Fruit fly (Drosophila melanogaster) whole organism, embryonic: ENCODE data around the gene Sld5.

Experiments used
- CG10147 ChIP-seq: fragments of 200-800 bp; sonication (Bioruptor generic); optimal IDR thresholded peaks from 2 replicates; lab custom pipeline; 2019; ENCODE audit warnings: missing biosample characterization, mild to moderate bottlenecking, missing genetic modification characterization, moderate library complexity
- CG10543 ChIP-seq: fragments of 200-800 bp; sonication (Bioruptor generic); optimal IDR thresholded peaks from 3 replicates; lab custom pipeline; 2017; ENCODE audit warnings: missing biosample characterization, mild to moderate bottlenecking, missing genetic modification characterization, moderate library complexity
- CG11723 ChIP-seq: fragments of 200-800 bp; sonication (Bioruptor generic); optimal IDR thresholded peaks from 2 replicates; lab custom pipeline; 2017; ENCODE audit warnings: missing biosample characterization, mild to moderate bottlenecking, missing genetic modification characterization
- CG13123 ChIP-seq: fragments of 200-800 bp; sonication (Bioruptor generic); optimal IDR thresholded peaks from 2 replicates; lab custom pipeline; 2016; ENCODE audit warnings: missing biosample characterization, missing genetic modification characterization
- CG15479 ChIP-seq: fragments of 200-800 bp; sonication (Bioruptor generic); optimal IDR thresholded peaks from 3 replicates; lab custom pipeline; 2019; ENCODE audit warnings: missing biosample characterization, mild to moderate bottlenecking, missing genetic modification characterization, moderate library complexity
- CG15696 ChIP-seq: fragments of 200-800 bp; sonication (Bioruptor generic); optimal IDR thresholded peaks from 2 replicates; lab custom pipeline; 2019; ENCODE audit warnings: missing biosample characterization, mild to moderate bottlenecking, missing genetic modification characterization, moderate library complexity
- CG1602 ChIP-seq: fragments of 200-800 bp; sonication (Bioruptor generic); optimal IDR thresholded peaks from 3 replicates; lab custom pipeline; 2016; ENCODE audit warnings: missing biosample characterization, missing genetic modification characterization
- CG17328 ChIP-seq: fragments of 200-800 bp; sonication (Bioruptor generic); IDR thresholded peaks from 2 replicates; pipeline ENCODE4 v1.3.6; 2022; ENCODE audit warnings: missing biosample characterization, missing genetic modification characterization
- CG18476 ChIP-seq: fragments of 200-800 bp; sonication (Bioruptor generic); optimal IDR thresholded peaks from 2 replicates; lab custom pipeline; 2016; ENCODE audit warnings: missing biosample characterization, mild to moderate bottlenecking, missing genetic modification characterization
- CG2116 ChIP-seq: fragments of 200-800 bp; sonication (Bioruptor generic); optimal IDR thresholded peaks from 3 replicates; lab custom pipeline; 2018; ENCODE audit warnings: missing biosample characterization, mild to moderate bottlenecking, missing genetic modification characterization
- CG2875 ChIP-seq: fragments of 200-800 bp; sonication (Bioruptor generic); optimal IDR thresholded peaks from 2 replicates; lab custom pipeline; 2017; ENCODE audit warnings: missing biosample characterization, mild to moderate bottlenecking, missing genetic modification characterization, missing genetic modification reagents
- CG4424 ChIP-seq: fragments of 200-800 bp; sonication (Bioruptor generic); optimal IDR thresholded peaks from 3 replicates; lab custom pipeline; 2016; ENCODE audit warnings: missing biosample characterization, missing genetic modification characterization
- CG7357 ChIP-seq: fragments of 200-800 bp; sonication (Bioruptor generic); IDR thresholded peaks from 3 replicates; pipeline ENCODE4 v1.3.6; 2022; ENCODE audit warnings: missing biosample characterization, missing genetic modification characterization
- CG7786 ChIP-seq: fragments of 200-800 bp; sonication (Bioruptor generic); optimal IDR thresholded peaks from 2 replicates; lab custom pipeline; 2016; ENCODE audit warnings: missing biosample characterization, missing genetic modification characterization
- CG7928 ChIP-seq: fragments of 200-800 bp; sonication (Bioruptor generic); optimal IDR thresholded peaks from 2 replicates; lab custom pipeline; 2017; ENCODE audit warnings: missing biosample characterization, mild to moderate bottlenecking, missing genetic modification characterization
- CG8359 ChIP-seq: fragments of 200-800 bp; sonication (Bioruptor generic); optimal IDR thresholded peaks from 2 replicates; lab custom pipeline; 2017; ENCODE audit warnings: missing biosample characterization, mild to moderate bottlenecking, missing genetic modification characterization, borderline replicate concordance
- CG9932 ChIP-seq: fragments of 200-800 bp; sonication (Bioruptor generic); IDR thresholded peaks from 2 replicates; pipeline ENCODE4 v1.3.6; 2022; ENCODE audit warnings: missing biosample characterization, missing genetic modification characterization
- CkIIα-i1 ChIP-seq: fragments of 200-800 bp; sonication (Bioruptor generic); IDR thresholded peaks from 2 replicates; pipeline ENCODE4 v1.3.6; 2022; ENCODE audit warnings: missing biosample characterization, missing genetic modification characterization
- D19A ChIP-seq: fragments of 200-800 bp; optimal IDR thresholded peaks from 3 replicates; lab custom pipeline; 2019; ENCODE audit warnings: missing biosample characterization, mild to moderate bottlenecking, missing genetic modification characterization, moderate library complexity
- Deaf1 ChIP-seq: fragments of 200-800 bp; optimal IDR thresholded peaks from 3 replicates; lab custom pipeline; 2019; ENCODE audit warnings: missing biosample characterization, mild to moderate bottlenecking, missing genetic modification characterization, moderate library complexity
- Dp ChIP-seq: fragments of 200-800 bp; sonication (Bioruptor generic); optimal IDR thresholded peaks from 2 replicates; lab custom pipeline; 2018; ENCODE audit warnings: missing biosample characterization, mild to moderate bottlenecking, missing genetic modification characterization, moderate library complexity
- Gug ChIP-seq: fragments of 200-800 bp; sonication (Bioruptor generic); IDR thresholded peaks from 4 replicates; pipeline ENCODE4 v1.3.6; 2022; ENCODE audit warnings: missing biosample characterization, missing genetic modification characterization
- Hmx ChIP-seq: fragments of 200-800 bp; sonication (Bioruptor generic); optimal IDR thresholded peaks from 2 replicates; lab custom pipeline; 2016; ENCODE audit warnings: missing biosample characterization, missing genetic modification characterization
- Hsf ChIP-seq: fragments of 200-800 bp; sonication (Bioruptor generic); optimal IDR thresholded peaks from 3 replicates; lab custom pipeline; 2016; ENCODE audit warnings: missing biosample characterization, missing genetic modification characterization
- Max ChIP-seq: fragments of 200-800 bp; sonication (Bioruptor generic); optimal IDR thresholded peaks from 2 replicates; lab custom pipeline; 2016; ENCODE audit warnings: missing biosample characterization, mild to moderate bottlenecking, missing genetic modification characterization
- Nf-YA ChIP-seq: fragments of 200-800 bp; sonication (Bioruptor generic); IDR thresholded peaks from 2 replicates; pipeline ENCODE4 v1.3.6; 2022; ENCODE audit warnings: missing biosample characterization, missing genetic modification characterization
- Nf-YC ChIP-seq: fragments of 200-800 bp; optimal IDR thresholded peaks from 3 replicates; lab custom pipeline; 2019; ENCODE audit warnings: missing biosample characterization, mild to moderate bottlenecking, missing genetic modification characterization, moderate library complexity
- Pdp1 ChIP-seq, 2 experiments: fragments of 200-800 bp; sonication (Bioruptor generic); optimal IDR thresholded peaks; 3 replicates each; lab custom pipeline; 2016; ENCODE audit warnings: missing biosample characterization in 2 of 2, missing genetic modification characterization in 2 of 2, mild to moderate bottlenecking in 1 of 2, moderate library complexity in 1 of 2
- Ssrp ChIP-seq: fragments of 200-800 bp; sonication (Bioruptor generic); optimal IDR thresholded peaks from 2 replicates; lab custom pipeline; 2018; ENCODE audit warnings: missing biosample characterization, mild to moderate bottlenecking, missing genetic modification characterization, moderate library complexity
- Trl ChIP-seq, 3 experiments: fragments of >200 bp in 2 of 3; fragments of 200-800 bp in 1 of 3; sonication (Bioruptor generic) in 1 of 3; optimal IDR thresholded peaks; 2 replicates in 1 of 3; 3 replicates in 2 of 3; lab custom pipeline; 2016 to 2017; ENCODE audit warnings: missing biosample characterization in 1 of 3, missing genetic modification characterization in 1 of 3
- ato ChIP-seq: fragments of 200-800 bp; sonication (Bioruptor generic); IDR thresholded peaks from 2 replicates; pipeline ENCODE4 v1.3.6; 2022; ENCODE audit warnings: missing biosample characterization, missing genetic modification characterization; ENCODE audit not compliant: partially characterized antibody
- bab2 ChIP-seq: fragments of 200-800 bp; sonication (Bioruptor generic); optimal IDR thresholded peaks from 2 replicates; lab custom pipeline; 2016; ENCODE audit warnings: missing biosample characterization, missing genetic modification characterization
- bbx ChIP-seq: fragments of 200-800 bp; sonication (Bioruptor generic); IDR thresholded peaks from 2 replicates; pipeline ENCODE4 v1.3.6; 2022; ENCODE audit warnings: missing biosample characterization, missing genetic modification characterization; ENCODE audit not compliant: partially characterized antibody
- btn ChIP-seq: fragments of 200-800 bp; sonication (Bioruptor generic); optimal IDR thresholded peaks from 2 replicates; lab custom pipeline; 2016; ENCODE audit warnings: missing biosample characterization, missing genetic modification characterization
- chif ChIP-seq, 2 experiments: fragments of 200-800 bp; sonication (Bioruptor generic); optimal IDR thresholded peaks; 3 replicates each; lab custom pipeline; 2016; ENCODE audit warnings: missing biosample characterization in 2 of 2, missing genetic modification characterization in 2 of 2
- chm ChIP-seq: fragments of 200-800 bp; sonication (Bioruptor generic); IDR thresholded peaks from 2 replicates; pipeline ENCODE4 v1.3.6; 2022; ENCODE audit warnings: missing biosample characterization, missing genetic modification characterization
- dan ChIP-seq: fragments of 200-800 bp; sonication (Bioruptor generic); IDR thresholded peaks from 2 replicates; pipeline ENCODE4 v1.3.6; 2022; ENCODE audit warnings: missing biosample characterization, missing genetic modification characterization
- dpn ChIP-seq, 2 experiments: fragments of 200-800 bp; sonication (Bioruptor generic); optimal IDR thresholded peaks; 3 replicates each; lab custom pipeline; 2016; ENCODE audit warnings: missing biosample characterization in 2 of 2, missing genetic modification characterization in 2 of 2
- en ChIP-seq: fragments of 200-800 bp; sonication (Bioruptor generic); optimal IDR thresholded peaks from 2 replicates; lab custom pipeline; 2016; ENCODE audit warnings: missing biosample characterization, missing genetic modification characterization
- ewg ChIP-seq: fragments of 200-800 bp; sonication (Bioruptor generic); optimal IDR thresholded peaks from 3 replicates; lab custom pipeline; 2017; ENCODE audit warnings: mild to moderate bottlenecking, missing biosample characterization, missing genetic modification reagents, missing genetic modification characterization
- exex ChIP-seq: fragments of 200-800 bp; sonication (Bioruptor generic); optimal IDR thresholded peaks from 4 replicates; lab custom pipeline; 2018; ENCODE audit warnings: missing biosample characterization, mild to moderate bottlenecking, missing genetic modification characterization, moderate library complexity
- hb ChIP-seq: fragments of 200-800 bp; sonication (Bioruptor generic); IDR thresholded peaks from 3 replicates; pipeline ENCODE4 v1.3.6; 2022; ENCODE audit warnings: missing biosample characterization, missing genetic modification characterization; ENCODE audit not compliant: partially characterized antibody
- hkb ChIP-seq, 2 experiments: fragments of 200-800 bp in 1 of 2; fragments of >200 bp in 1 of 2; sonication (Bioruptor generic) in 1 of 2; IDR thresholded peaks in 1 of 2; optimal IDR thresholded peaks in 1 of 2; 2 replicates each; pipeline versions ENCODE4 v1.3.6 to Lab custom; 2017 to 2022; ENCODE audit warnings: missing biosample characterization in 1 of 2, missing genetic modification characterization in 1 of 2
- ken ChIP-seq: fragments of 200-800 bp; sonication (Bioruptor generic); IDR thresholded peaks from 3 replicates; pipeline ENCODE4 v1.3.6; 2022; ENCODE audit warnings: missing biosample characterization, missing genetic modification characterization
- lilli ChIP-seq: fragments of 200-800 bp; sonication (Bioruptor generic); optimal IDR thresholded peaks from 3 replicates; lab custom pipeline; 2016; ENCODE audit warnings: missing biosample characterization, missing genetic modification characterization
- unc-4 ChIP-seq: fragments of 200-800 bp; sonication (Bioruptor generic); IDR thresholded peaks from 2 replicates; pipeline ENCODE4 v1.3.6; 2022; ENCODE audit warnings: missing biosample characterization, missing genetic modification characterization; ENCODE audit not compliant: partially characterized antibody
- vvl ChIP-seq: fragments of 200-800 bp; sonication (Bioruptor generic); IDR thresholded peaks from 2 replicates; pipeline ENCODE4 v1.3.6; 2022; ENCODE audit warnings: missing biosample characterization, missing genetic modification characterization

Sld5 gene

DNA sequence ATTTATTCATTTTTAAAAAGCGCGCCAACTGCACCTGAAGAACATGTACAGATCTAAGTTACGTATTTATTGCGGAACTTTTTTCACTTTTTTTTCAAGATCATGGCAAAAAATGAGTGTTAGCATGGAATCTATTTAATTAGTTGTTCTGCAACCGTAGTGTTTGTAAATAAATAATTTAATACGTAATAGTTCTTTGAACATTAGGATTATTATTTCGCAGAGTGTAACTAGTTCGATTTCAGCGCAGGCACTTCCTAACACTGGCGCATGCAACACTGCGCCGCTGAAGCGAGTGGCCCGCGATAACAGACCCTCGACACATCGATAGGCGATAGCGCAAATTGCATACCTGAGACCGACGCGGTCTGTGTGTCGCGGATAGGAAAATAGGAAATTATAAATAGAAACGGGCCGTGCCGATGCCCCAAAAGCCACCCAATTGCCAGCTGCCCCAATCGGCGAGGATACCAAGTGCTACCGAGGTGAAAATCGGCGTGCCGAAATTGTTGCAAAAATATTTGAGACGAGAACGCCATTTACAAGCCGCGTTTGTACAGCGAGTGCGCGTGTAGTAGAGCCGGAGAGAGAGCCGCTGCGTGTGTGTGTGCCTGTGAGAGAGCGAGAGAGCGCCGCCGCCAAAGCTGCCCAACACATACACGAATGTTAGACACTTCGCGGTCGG lies 14.8 kb downstream of the Sld5 start, which contains the start of gene gro (continued):
- TF ChIP-seq Nf-YA: peak; percentile 58; the same call in 1 of the 2 replicates
- peak; percentile 89 for TF ChIP-seq ato (GFP tag; lab: Robert Waterston, UW)
- TF ChIP-seq Pdp1 (GFP tag; optimal IDR thresholded peaks at IDR 0.05; lab: Kevin White, UChicago): peak; percentile 70 to 94
- peak; percentile 74 for TF ChIP-seq CG7786
- peak; percentile 74 for TF ChIP-seq unc-4 (GFP tag; lab: Robert Waterston, UW)
- TF ChIP-seq hb (GFP tag; lab: Robert Waterston, UW): peak; percentile 81
- TF ChIP-seq Hsf: peak; percentile 78
- peak; percentile 31 for TF ChIP-seq Nf-YC (tag; lab: Kevin White, UChicago)
- peak; percentile 60 for TF ChIP-seq CG1602
- TF ChIP-seq exex (tag; lab: Kevin White, UChicago): no peak
- peak; percentile 70 for TF ChIP-seq CG11723 (GFP tag; lab: Kevin White, UChicago)
- peak; percentile 51 for TF ChIP-seq CG15696 (tag; lab: Kevin White, UChicago)
- peak; percentile 87 for TF ChIP-seq Dp (GFP tag; lab: Kevin White, UChicago)
- TF ChIP-seq hkb (optimal IDR thresholded peaks at IDR 0.05; lab: Kevin White, UChicago): no peak
- TF ChIP-seq hkb (GFP tag; IDR thresholded peaks at IDR 0.05; lab: Robert Waterston, UW): peak; percentile 75
- TF ChIP-seq Hmx (GFP tag; lab: Kevin White, UChicago): peak; percentile 56
- peak; percentile 85 for TF ChIP-seq bbx (GFP tag; lab: Robert Waterston, UW)
- peak; percentile 93 to 96 for TF ChIP-seq Trl (optimal IDR thresholded peaks at IDR 0.05; lab: Kevin White, UChicago)
- peak; percentile 83 for TF ChIP-seq Trl (GFP tag; optimal IDR thresholded peaks at IDR 0.05; lab: Kevin White, UChicago)
- TF ChIP-seq vvl (GFP tag; lab: Robert Waterston, UW): peak; percentile 88
- peak; percentile 81 for TF ChIP-seq CG15479 (GFP tag; lab: Kevin White, UChicago)
- peak; percentile 89 for TF ChIP-seq CG9932
- TF ChIP-seq CG17328: peak; percentile 51
- no peak for TF ChIP-seq CkIIα-i1 (GFP tag; lab: Robert Waterston, UW)
- peak; percentile 82; the same call in 1 of the 2 replicates for TF ChIP-seq chm (GFP tag; lab: Robert Waterston, UW)
- peak; percentile 88 for TF ChIP-seq ken (GFP tag; lab: Robert Waterston, UW)
- TF ChIP-seq CG4424 (GFP tag; lab: Kevin White, UChicago): peak; percentile 56
- TF ChIP-seq CG2116 (GFP tag; lab: Kevin White, UChicago): peak; percentile 100
- peak; percentile 89 for TF ChIP-seq ewg
- peak; percentile 11 for TF ChIP-seq CG7928
- TF ChIP-seq Max (GFP tag; lab: Kevin White, UChicago): peak; percentile 74
- TF ChIP-seq CG7357 (GFP tag; lab: Robert Waterston, UW): 0 out of 3 replicates have a peak, but pooled peaks have one; percentile 43
- no peak for TF ChIP-seq Deaf1 (tag; lab: Kevin White, UChicago)
- peak; percentile 74 to 83 for TF ChIP-seq dpn (GFP tag; optimal IDR thresholded peaks at IDR 0.05; lab: Kevin White, UChicago)
- TF ChIP-seq dan: no peak
- peak; percentile 75 for TF ChIP-seq CG10543 (GFP tag; lab: Kevin White, UChicago)
- TF ChIP-seq Gug (GFP tag; lab: Robert Waterston, UW): peak; percentile 55; the same call in 3 of the 4 replicates
- peak; percentile 30 for TF ChIP-seq CG10147 (GFP tag; lab: Kevin White, UChicago)
- TF ChIP-seq chif (GFP tag; optimal IDR thresholded peaks at IDR 0.05; lab: Kevin White, UChicago): peak; percentile 69 to 72
- TF ChIP-seq D19A (tag; lab: Kevin White, UChicago): peak; percentile 4
- peak; percentile 66 for TF ChIP-seq bab2 (GFP tag; lab: Kevin White, UChicago)
- peak; percentile 36 for TF ChIP-seq btn (GFP tag; lab: Kevin White, UChicago)
- no peak for TF ChIP-seq CG8359 (GFP tag; lab: Kevin White, UChicago)
- peak; percentile 63 for TF ChIP-seq Ssrp (tag; lab: Kevin White, UChicago)
- peak; percentile 73 for TF ChIP-seq CG18476 (GFP tag; lab: Kevin White, UChicago)
- peak; percentile 6 for TF ChIP-seq CG2875
- peak; percentile 49 for TF ChIP-seq CG13123 (GFP tag; lab: Kevin White, UChicago)
- TF ChIP-seq en (GFP tag; lab: Kevin White, UChicago): peak; percentile 39
- TF ChIP-seq lilli: peak; percentile 83
